Worm (Caenorhabditis elegans) whole organism, late embryonic: Measurements from ENCODE around the gene T05H10.4.

Experiments used
- C38D4.7 ChIP-seq: fragments of 200-800 bp; sonication (Bioruptor generic); optimal IDR thresholded peaks from 2 replicates; lab custom pipeline; 2018; ENCODE audit warnings: mild to moderate bottlenecking, missing genetic modification characterization, moderate library complexity, missing compliant biosample characterization
- K02D7.2 ChIP-seq: sonication (generic microtip); optimal IDR thresholded peaks from 2 replicates; lab custom pipeline; 2017; ENCODE audit warnings: mild to moderate bottlenecking, missing genetic modification characterization, missing compliant biosample characterization
- T23F11.4 ChIP-seq: fragments of 200-800 bp; sonication (Bioruptor generic); optimal IDR thresholded peaks from 2 replicates; lab custom pipeline; 2018; ENCODE audit warnings: mild to moderate bottlenecking, missing genetic modification characterization, missing compliant biosample characterization
- Y22D7AL.16 ChIP-seq: sonication (generic microtip); optimal IDR thresholded peaks from 2 replicates; lab custom pipeline; 2016; ENCODE audit warnings: missing genetic modification characterization, missing compliant biosample characterization
- ahr-1 ChIP-seq: sonication (generic microtip); optimal IDR thresholded peaks from 2 replicates; lab custom pipeline; 2016; ENCODE audit warnings: missing genetic modification characterization, missing compliant biosample characterization
- ama-1 ChIP-seq: fragments of 150-350 bp; optimal IDR thresholded peaks from 2 replicates; lab custom pipeline; 2014
- ceh-14 ChIP-seq: sonication (generic microtip); optimal IDR thresholded peaks from 2 replicates; lab custom pipeline; 2016; ENCODE audit warnings: missing genotype, missing genetic modification characterization, missing compliant biosample characterization
- ceh-19 ChIP-seq: fragments of 200-800 bp; sonication (Bioruptor generic); optimal IDR thresholded peaks from 2 replicates; lab custom pipeline; 2018; ENCODE audit warnings: mild to moderate bottlenecking, missing genetic modification characterization, missing compliant biosample characterization
- ceh-2 ChIP-seq: sonication (generic microtip); optimal IDR thresholded peaks from 2 replicates; lab custom pipeline; 2016; ENCODE audit warnings: missing genotype, missing genetic modification characterization, missing compliant biosample characterization
- ceh-30 ChIP-seq: fragments of 150-350 bp; optimal IDR thresholded peaks from 2 replicates; lab custom pipeline; 2014; ENCODE audit warnings: missing biosample characterization, missing genetic modification characterization
- ceh-31 ChIP-seq: sonication (generic microtip); optimal IDR thresholded peaks from 2 replicates; lab custom pipeline; 2016; ENCODE audit warnings: missing genetic modification characterization, missing compliant biosample characterization
- ceh-34 ChIP-seq: sonication (generic microtip); optimal IDR thresholded peaks from 2 replicates; lab custom pipeline; 2016; ENCODE audit warnings: mild to moderate bottlenecking, missing genetic modification characterization, missing compliant biosample characterization
- ceh-45 ChIP-seq: fragments of 200-800 bp; sonication (Bioruptor generic); IDR thresholded peaks from 2 replicates; pipeline ENCODE4 v1.3.6; 2022; ENCODE audit warnings: missing genetic modification reagents, missing genetic modification characterization, missing compliant biosample characterization
- che-1 ChIP-seq: sonication (generic microtip); optimal IDR thresholded peaks from 2 replicates; lab custom pipeline; 2016; ENCODE audit warnings: mild to moderate bottlenecking, missing genetic modification characterization, missing compliant biosample characterization
- dmd-4 ChIP-seq: sonication (generic microtip); optimal IDR thresholded peaks from 2 replicates; lab custom pipeline; 2016; ENCODE audit warnings: borderline replicate concordance, missing genetic modification characterization, missing compliant biosample characterization
- dve-1 ChIP-seq: sonication (generic microtip); optimal IDR thresholded peaks from 2 replicates; lab custom pipeline; 2017; ENCODE audit warnings: antibody characterized with exemption, mild to moderate bottlenecking, missing genetic modification characterization, missing compliant biosample characterization
- elt-2 ChIP-seq: sonication (generic microtip); optimal IDR thresholded peaks from 2 replicates; lab custom pipeline; 2016; ENCODE audit warnings: missing genetic modification reagents, missing genetic modification characterization, missing compliant biosample characterization
- elt-4 ChIP-seq: sonication (generic microtip); optimal IDR thresholded peaks from 2 replicates; lab custom pipeline; 2016; ENCODE audit warnings: missing genetic modification characterization, missing compliant biosample characterization
- ets-4 ChIP-seq: sonication (generic microtip); optimal IDR thresholded peaks from 2 replicates; lab custom pipeline; 2016; ENCODE audit warnings: missing genetic modification characterization, missing compliant biosample characterization
- eyg-1 ChIP-seq: sonication (generic microtip); optimal IDR thresholded peaks from 2 replicates; lab custom pipeline; 2016; ENCODE audit warnings: missing genotype, missing genetic modification characterization, missing compliant biosample characterization
- fkh-10 ChIP-seq: fragments of 150-350 bp; optimal IDR thresholded peaks from 2 replicates; lab custom pipeline; 2014; ENCODE audit warnings: missing biosample characterization, missing genetic modification reagents, missing genetic modification characterization
- fkh-6 ChIP-seq: sonication (generic microtip); optimal IDR thresholded peaks from 2 replicates; lab custom pipeline; 2016; ENCODE audit warnings: missing genetic modification characterization, missing compliant biosample characterization
- gmeb-2 ChIP-seq: sonication (generic microtip); optimal IDR thresholded peaks from 2 replicates; lab custom pipeline; 2016; ENCODE audit warnings: missing genetic modification characterization, inconsistent platforms, missing compliant biosample characterization
- hlh-13 ChIP-seq: fragments of 200-800 bp; sonication (Bioruptor generic); optimal IDR thresholded peaks from 2 replicates; lab custom pipeline; 2018; ENCODE audit warnings: mild to moderate bottlenecking, missing genetic modification characterization, missing compliant biosample characterization
- hlh-30 ChIP-seq: sonication (generic microtip); optimal IDR thresholded peaks from 2 replicates; lab custom pipeline; 2017; ENCODE audit warnings: antibody characterized with exemption, missing genetic modification characterization, missing compliant biosample characterization; ENCODE audit not compliant: insufficient read depth
- hlh-6 ChIP-seq: sonication (generic microtip); optimal IDR thresholded peaks from 2 replicates; lab custom pipeline; 2016; ENCODE audit warnings: missing genotype, missing genetic modification characterization, missing compliant biosample characterization
- lim-6 ChIP-seq: sonication (generic microtip); optimal IDR thresholded peaks from 2 replicates; lab custom pipeline; 2016; ENCODE audit warnings: missing genetic modification characterization, missing compliant biosample characterization
- lin-11 ChIP-seq: fragments of 200-800 bp; sonication (Bioruptor generic); optimal IDR thresholded peaks from 2 replicates; lab custom pipeline; 2018; ENCODE audit warnings: mild to moderate bottlenecking, missing genetic modification characterization, missing compliant biosample characterization
- madf-2 ChIP-seq: sonication (generic microtip); optimal IDR thresholded peaks from 2 replicates; lab custom pipeline; 2017; ENCODE audit warnings: missing genetic modification characterization, missing compliant biosample characterization
- mec-3 ChIP-seq: sonication (generic microtip); optimal IDR thresholded peaks from 2 replicates; lab custom pipeline; 2016; ENCODE audit warnings: borderline replicate concordance, missing genetic modification characterization, missing compliant biosample characterization
- nfya-1 ChIP-seq: sonication (generic microtip); optimal IDR thresholded peaks from 2 replicates; lab custom pipeline; 2017; ENCODE audit warnings: missing genetic modification characterization, mild to moderate bottlenecking, missing compliant biosample characterization, antibody characterized with exemption, moderate library complexity
- nhr-11 ChIP-seq: fragments of 150-350 bp; optimal IDR thresholded peaks from 2 replicates; lab custom pipeline; 2014; ENCODE audit warnings: missing biosample characterization, missing genetic modification characterization
- nhr-232 ChIP-seq: sonication (generic microtip); optimal IDR thresholded peaks from 2 replicates; lab custom pipeline; 2016; ENCODE audit warnings: missing genetic modification characterization, missing compliant biosample characterization
- odd-2 ChIP-seq: sonication (generic microtip); optimal IDR thresholded peaks from 2 replicates; lab custom pipeline; 2017; ENCODE audit warnings: antibody characterized with exemption, mild to moderate bottlenecking, missing genetic modification characterization, missing compliant biosample characterization
- pag-3 ChIP-seq: sonication (generic microtip); optimal IDR thresholded peaks from 2 replicates; lab custom pipeline; 2016; ENCODE audit warnings: missing compliant biosample characterization, missing genetic modification characterization, borderline replicate concordance
- pat-9 ChIP-seq: fragments of 200-800 bp; sonication (Bioruptor generic); optimal IDR thresholded peaks from 2 replicates; lab custom pipeline; 2018; ENCODE audit warnings: mild to moderate bottlenecking, missing genetic modification characterization, moderate library complexity, missing compliant biosample characterization
- pax-1 ChIP-seq: fragments of 150-350 bp; optimal IDR thresholded peaks from 2 replicates; lab custom pipeline; 2014; ENCODE audit warnings: missing biosample characterization, missing genetic modification characterization
- pha-2 ChIP-seq: sonication (generic microtip); optimal IDR thresholded peaks from 2 replicates; lab custom pipeline; 2017; ENCODE audit warnings: mild to moderate bottlenecking, missing genetic modification characterization, missing compliant biosample characterization
- pqm-1 ChIP-seq: sonication (generic microtip); optimal IDR thresholded peaks from 2 replicates; lab custom pipeline; 2016; ENCODE audit warnings: missing genetic modification characterization, missing compliant biosample characterization
- rnt-1 ChIP-seq: sonication (generic microtip); optimal IDR thresholded peaks from 2 replicates; lab custom pipeline; 2016; ENCODE audit warnings: missing genetic modification characterization, missing compliant biosample characterization
- sox-4 ChIP-seq: sonication (generic microtip); optimal IDR thresholded peaks from 2 replicates; lab custom pipeline; 2017; ENCODE audit warnings: mild to moderate bottlenecking, missing genetic modification characterization, inconsistent platforms, missing compliant biosample characterization
- syd-9 ChIP-seq: sonication (generic microtip); optimal IDR thresholded peaks from 2 replicates; lab custom pipeline; 2016; ENCODE audit warnings: mild to moderate bottlenecking, missing genetic modification characterization, moderate library complexity, missing compliant biosample characterization
- tbx-2 ChIP-seq: sonication (generic microtip); optimal IDR thresholded peaks from 2 replicates; lab custom pipeline; 2016; ENCODE audit warnings: missing genetic modification characterization, missing compliant biosample characterization
- unc-3 ChIP-seq, 2 experiments: fragments of 200-800 bp in 1 of 2; sonication (Bioruptor generic) in 1 of 2; sonication (generic microtip) in 1 of 2; conservative IDR thresholded peaks in 1 of 2; optimal IDR thresholded peaks in 1 of 2; 2 replicates each; pipeline versions ENCODE4 v1.3.6 to Lab custom; 2016 to 2022; ENCODE audit warnings: missing compliant biosample characterization in 2 of 2, missing genetic modification characterization in 2 of 2, missing genetic modification reagents in 1 of 2
- unc-42 ChIP-seq: sonication (generic microtip); optimal IDR thresholded peaks from 2 replicates; lab custom pipeline; 2016; ENCODE audit warnings: missing genotype, missing genetic modification characterization, missing compliant biosample characterization
- unc-55 ChIP-seq: sonication (generic microtip); optimal IDR thresholded peaks from 2 replicates; lab custom pipeline; 2017; ENCODE audit warnings: missing biosample characterization, missing genetic modification reagents, missing genetic modification characterization
- unc-86 ChIP-seq: sonication (generic microtip); optimal IDR thresholded peaks from 2 replicates; lab custom pipeline; 2016; ENCODE audit warnings: missing genetic modification characterization, missing compliant biosample characterization
- ztf-16 ChIP-seq: sonication (generic microtip); optimal IDR thresholded peaks from 2 replicates; lab custom pipeline; 2017; ENCODE audit warnings: missing genetic modification characterization, missing compliant biosample characterization

The T05H10.4 gene

DNA sequence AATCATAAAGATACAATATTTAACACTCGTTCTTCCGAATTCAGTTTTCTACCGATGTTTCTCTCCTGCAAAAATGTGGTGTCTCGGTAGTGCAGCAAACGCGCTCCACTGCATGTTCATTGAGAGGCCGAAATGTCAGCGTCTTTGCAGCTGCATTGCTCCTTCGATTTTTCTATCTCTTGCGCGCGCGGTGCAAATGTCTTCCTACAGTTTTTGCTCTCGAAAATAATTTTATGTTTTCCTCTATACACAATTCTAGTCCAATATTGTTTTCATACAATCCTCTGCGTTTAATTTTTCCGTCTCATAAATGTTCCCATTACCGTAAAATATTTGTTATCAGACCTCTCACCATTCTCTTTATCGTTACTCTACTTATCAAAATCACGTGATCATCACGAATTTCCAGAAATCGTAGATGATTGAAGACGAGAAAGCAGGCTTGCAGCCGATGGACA lies 9.4 kb downstream of the T05H10.4 start, which contains the start of gene ufd-2 (continued):
- no peak for TF ChIP-seq Y22D7AL.16 (tag; lab: Kevin White, UChicago)
- no peak for TF ChIP-seq syd-9
- TF ChIP-seq ama-1 (lab: Kevin White, UChicago): no peak
- no peak for TF ChIP-seq pha-2
- TF ChIP-seq ztf-16 (tag; lab: Kevin White, UChicago): peak; percentile 41
- TF ChIP-seq rnt-1 (tag; lab: Kevin White, UChicago): peak; percentile 75
- TF ChIP-seq dve-1 (tag; lab: Kevin White, UChicago): peak; percentile 20
- TF ChIP-seq ceh-19: no peak
- TF ChIP-seq che-1 (tag; lab: Kevin White, UChicago): no peak
- no peak for TF ChIP-seq mec-3 (tag; lab: Kevin White, UChicago)
- no peak for TF ChIP-seq fkh-10 (GFP tag; lab: Kevin White, UChicago)
- no peak for TF ChIP-seq nhr-11 (tag; lab: Kevin White, UChicago)
- peak; percentile 63 for TF ChIP-seq nfya-1 (tag; lab: Kevin White, UChicago)
- TF ChIP-seq unc-86 (tag; lab: Kevin White, UChicago): peak; percentile 36
- no peak for TF ChIP-seq lim-6
- peak; percentile 66 for TF ChIP-seq unc-42 (tag; lab: Kevin White, UChicago)
- no peak for TF ChIP-seq hlh-6 (tag; lab: Kevin White, UChicago)
- no peak for TF ChIP-seq pag-3 (tag; lab: Kevin White, UChicago)
- peak; percentile 79 for TF ChIP-seq elt-2
- TF ChIP-seq ceh-2: peak; percentile 73
- TF ChIP-seq elt-4: no peak
- TF ChIP-seq ets-4 (tag; lab: Kevin White, UChicago): peak; percentile 50
- TF ChIP-seq nhr-232 (tag; lab: Kevin White, UChicago): no peak
- TF ChIP-seq K02D7.2 (tag; lab: Kevin White, UChicago): no peak
- TF ChIP-seq tbx-2 (tag; lab: Kevin White, UChicago): peak; percentile 90
- no peak for TF ChIP-seq ceh-30
- no peak for TF ChIP-seq lin-11
- no peak for TF ChIP-seq T23F11.4
- no peak for TF ChIP-seq hlh-30
- TF ChIP-seq hlh-13 (GFP tag; lab: Kevin White, UChicago): no peak
- TF ChIP-seq gmeb-2 (tag; lab: Kevin White, UChicago): no peak
- no peak for TF ChIP-seq pqm-1 (tag; lab: Kevin White, UChicago)
- no peak for TF ChIP-seq madf-2 (tag; lab: Kevin White, UChicago)
- TF ChIP-seq dmd-4 (tag; lab: Kevin White, UChicago): no peak
- TF ChIP-seq sox-4: no peak
- TF ChIP-seq odd-2 (tag; lab: Kevin White, UChicago): no peak
- TF ChIP-seq ceh-31: peak; percentile 94
- TF ChIP-seq ceh-14: peak; percentile 56
- TF ChIP-seq pat-9: no peak
- peak; percentile 19 for TF ChIP-seq ahr-1 (tag; lab: Kevin White, UChicago)
- TF ChIP-seq eyg-1 (tag; lab: Kevin White, UChicago): no peak
- TF ChIP-seq unc-55 (GFP tag; lab: Kevin White, UChicago): peak; percentile 15
- peak; percentile 48 for TF ChIP-seq ceh-34

DNA sequence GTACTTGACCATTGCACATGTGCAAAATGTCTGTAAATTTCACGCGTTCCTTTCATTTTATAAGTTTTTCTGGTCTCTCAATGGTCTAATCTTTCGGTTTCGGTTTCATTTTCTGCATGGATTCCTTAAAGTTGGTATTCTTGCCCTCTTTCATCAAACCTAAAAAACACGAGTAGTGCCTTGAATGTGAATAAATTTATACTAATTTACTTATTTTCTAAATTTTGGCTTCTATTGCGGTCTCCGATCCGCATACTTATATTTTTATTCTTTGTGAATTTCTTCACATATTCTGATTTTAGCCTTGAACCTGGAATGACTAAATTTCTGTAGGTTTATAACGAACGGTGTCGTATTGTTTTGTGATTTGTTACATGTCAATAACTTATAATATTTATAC lies 13.0 kb downstream of the T05H10.4 start, which contains the start of gene pdha-1:
TSS of gene pdha-1 (plus strand) at position 301 of the 400 bp plus-strand sequence.
- no peak for TF ChIP-seq nhr-232 (tag; lab: Kevin White, UChicago)
- TF ChIP-seq fkh-6 (tag; lab: Kevin White, UChicago): no peak
- no peak for TF ChIP-seq pax-1
- TF ChIP-seq elt-2: no peak
- no peak for TF ChIP-seq ama-1 (lab: Kevin White, UChicago)
- TF ChIP-seq sox-4: no peak
- TF ChIP-seq hlh-6 (tag; lab: Kevin White, UChicago): no peak
- TF ChIP-seq ceh-30: no peak
- TF ChIP-seq ceh-45 (GFP tag; lab: Robert Waterston, UW): no peak
- TF ChIP-seq lin-11: no peak
- no peak for TF ChIP-seq C38D4.7 (GFP tag; lab: Kevin White, UChicago)
- TF ChIP-seq syd-9: no peak
- no peak for TF ChIP-seq unc-3 (GFP tag; conservative IDR thresholded peaks at IDR 0.05; lab: Robert Waterston, UW)
- no peak for TF ChIP-seq unc-3 (tag; optimal IDR thresholded peaks at IDR 0.05; lab: Kevin White, UChicago)
- TF ChIP-seq unc-55 (GFP tag; lab: Kevin White, UChicago): no peak
- no peak for TF ChIP-seq Y22D7AL.16 (tag; lab: Kevin White, UChicago)
- TF ChIP-seq madf-2 (tag; lab: Kevin White, UChicago): no peak
- TF ChIP-seq tbx-2 (tag; lab: Kevin White, UChicago): no peak
